Worm (Caenorhabditis elegans) whole organism, mixed stage, embryonic: ENCODE results near the gene srh-75.

Source experiments
- lin-32 ChIP-seq: fragments of 200-800 bp; sonication (Bioruptor generic); optimal IDR thresholded peaks from 2 replicates; lab custom pipeline; 2018; ENCODE audit warnings: mild to moderate bottlenecking, missing genetic modification characterization, missing compliant biosample characterization
- lsy-2 ChIP-seq: fragments of 150-350 bp; optimal IDR thresholded peaks from 2 replicates; lab custom pipeline; 2014; ENCODE audit warnings: missing biosample characterization, missing genetic modification characterization
- mep-1 ChIP-seq: fragments of 150-350 bp; optimal IDR thresholded peaks from 2 replicates; lab custom pipeline; 2017; ENCODE audit warnings: missing biosample characterization, missing genetic modification reagents, missing genetic modification characterization, inconsistent platforms
- unc-120 ChIP-seq: sonication (generic microtip); optimal IDR thresholded peaks from 2 replicates; lab custom pipeline; 2017; ENCODE audit warnings: missing genetic modification characterization, missing compliant biosample characterization; ENCODE audit not compliant: poor library complexity, severe bottlenecking
- unc-62 ChIP-seq: fragments of 150-350 bp; optimal IDR thresholded peaks from 2 replicates; lab custom pipeline; 2014; ENCODE audit warnings: missing biosample characterization, missing genetic modification reagents, missing genetic modification characterization

ce11 chrV:11060239-11060984, 3.5 kb upstream of the srh-75 start, which contains the start of gene T04C12.11:
- TF ChIP-seq lin-32, result no peak
- no peak for TF ChIP-seq unc-62 (GFP tag; lab: Kevin White, UChicago)
- no peak for TF ChIP-seq mep-1 (tag; lab: Kevin White, UChicago)
- no peak for TF ChIP-seq lsy-2 (tag; lab: Kevin White, UChicago)
- TF ChIP-seq unc-120 (tag; lab: Kevin White, UChicago), result no peak
